Fruit fly (Drosophila melanogaster) Kc167 (cell line): Measurements from ENCODE around the gene CG14722.

Experiments
- Myc ChIP-seq: fragments of >200 bp; optimal IDR thresholded peaks from 2 replicates; lab custom pipeline; 2017; ENCODE audit warnings: missing external identifiers
- Sin3A ChIP-seq: fragments of >200 bp; optimal IDR thresholded peaks from 2 replicates; lab custom pipeline; 2018; ENCODE audit warnings: missing external identifiers
- h ChIP-seq: fragments of >200 bp; optimal IDR thresholded peaks from 3 replicates; lab custom pipeline; 2018; ENCODE audit warnings: missing external identifiers
- insv ChIP-seq: fragments of >200 bp; optimal IDR thresholded peaks from 3 replicates; lab custom pipeline; 2018; ENCODE audit warnings: missing external identifiers
- psq ChIP-seq: fragments of >200 bp; optimal IDR thresholded peaks from 2 replicates; lab custom pipeline; 2017; ENCODE audit warnings: missing external identifiers
- ttk ChIP-seq: sonication (Bioruptor generic); optimal IDR thresholded peaks from 2 replicates; lab custom pipeline; 2017; ENCODE audit warnings: missing external identifiers

DNA sequence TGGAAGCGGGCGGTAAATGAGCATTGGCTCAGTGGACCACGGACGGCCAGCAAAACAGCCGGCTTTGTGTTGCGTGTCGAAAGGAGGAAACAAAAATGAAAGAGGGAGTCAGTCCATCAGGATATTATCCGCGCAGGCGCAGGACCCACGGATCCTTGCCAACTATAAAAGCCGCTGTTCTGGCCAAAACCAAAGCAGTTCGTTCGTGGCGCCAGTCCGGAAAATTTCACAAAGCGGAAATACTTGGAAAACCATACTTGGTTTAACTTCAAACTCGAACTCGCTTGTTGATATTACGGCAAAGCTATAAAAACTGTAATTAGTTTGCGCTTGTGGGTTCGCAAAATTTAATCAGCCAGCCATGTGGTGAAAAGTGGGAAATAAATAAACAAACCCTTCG, 20.1 kb upstream of the CG14722 start, which contains the start of gene CG12594:
- no peak for TF ChIP-seq psq (lab: Kevin White, UChicago)
- no peak for TF ChIP-seq h (lab: Kevin White, UChicago)
- no peak for TF ChIP-seq insv (lab: Kevin White, UChicago)
- TF ChIP-seq ttk: no peak
- TF ChIP-seq Sin3A (lab: Kevin White, UChicago): no peak
- no peak for TF ChIP-seq Myc (lab: Kevin White, UChicago)
